Worm (Caenorhabditis elegans): ENCODE data around the gene R09F10.1.
"Not testable (repeated sequence)": the region's sequence is repeated elsewhere in the genome, so short reads cannot be mapped to it uniquely, and the experiment has no call there.

Gene R09F10.1

ce11 chrX:8299554-8299953, 23.8 kb upstream of the R09F10.1 start, which contains the start of gene ced-13:
TSS of gene ced-13 (minus strand) at chrX:8299654.
- TF ChIP-seq ref-1 (GFP tag; conservative IDR thresholded peaks at IDR 0.05) (no peak), med-1 (GFP tag; optimal IDR thresholded peaks at IDR 0.05; ENCODE audit: insufficient read depth) (no peak)

ce11 chrX:8302299-8302698, 21.1 kb upstream of the R09F10.1 start, which contains the start of gene inx-5:
TSS of gene inx-5 (minus strand) at chrX:8302399.
- no peak for TF ChIP-seq klf-2 (GFP tag; conservative IDR thresholded peaks at IDR 0.05)
- no peak for TF ChIP-seq ref-1 (GFP tag; conservative IDR thresholded peaks at IDR 0.05)
- no peak for TF ChIP-seq tab-1 (GFP tag; IDR thresholded peaks at IDR 0.05)
- no peak for TF ChIP-seq flt-1 (GFP tag; IDR thresholded peaks at IDR 0.05)
- no peak for TF ChIP-seq cog-1 (tag; optimal IDR thresholded peaks at IDR 0.05)
- TF ChIP-seq med-1 (GFP tag; optimal IDR thresholded peaks at IDR 0.05; ENCODE audit: insufficient read depth), result no peak
- no peak for TF ChIP-seq ztf-23 (GFP tag; IDR thresholded peaks at IDR 0.05)
- no peak for TF ChIP-seq T22C8.4 (GFP tag; IDR thresholded peaks at IDR 0.05)
- TF ChIP-seq ztf-29 (GFP tag; IDR thresholded peaks at IDR 0.05), result no peak

ce11 chrX:8302803-8303202, 20.6 kb upstream of the R09F10.1 start:
- TF ChIP-seq med-1 (GFP tag; optimal IDR thresholded peaks at IDR 0.05; ENCODE audit: insufficient read depth), result no peak
- TF ChIP-seq cog-1 (tag; optimal IDR thresholded peaks at IDR 0.05), result no peak
- no peak for TF ChIP-seq tab-1 (GFP tag; IDR thresholded peaks at IDR 0.05)
- TF ChIP-seq ref-1 (GFP tag; conservative IDR thresholded peaks at IDR 0.05), result no peak
- TF ChIP-seq ztf-29 (GFP tag; IDR thresholded peaks at IDR 0.05), result no peak
- no peak for TF ChIP-seq T22C8.4 (GFP tag; IDR thresholded peaks at IDR 0.05)
- no peak for TF ChIP-seq klf-2 (GFP tag; conservative IDR thresholded peaks at IDR 0.05)
- TF ChIP-seq ztf-23 (GFP tag; IDR thresholded peaks at IDR 0.05), result no peak
- no peak for TF ChIP-seq flt-1 (GFP tag; IDR thresholded peaks at IDR 0.05)

- no peak for TF ChIP-seq ztf-29 (GFP tag; IDR thresholded peaks at IDR 0.05)
- TF ChIP-seq ref-1 (GFP tag; conservative IDR thresholded peaks at IDR 0.05), result no peak
- TF ChIP-seq ztf-23 (GFP tag; IDR thresholded peaks at IDR 0.05), result no peak
- TF ChIP-seq flt-1 (GFP tag; IDR thresholded peaks at IDR 0.05), result no peak
- TF ChIP-seq med-1 (GFP tag; optimal IDR thresholded peaks at IDR 0.05; ENCODE audit: insufficient read depth), result no peak
- TF ChIP-seq T22C8.4 (GFP tag; IDR thresholded peaks at IDR 0.05), result no peak
- no peak for TF ChIP-seq klf-2 (GFP tag; conservative IDR thresholded peaks at IDR 0.05)
- TF ChIP-seq cog-1 (tag; optimal IDR thresholded peaks at IDR 0.05), result no peak
- TF ChIP-seq tab-1 (GFP tag; IDR thresholded peaks at IDR 0.05), result no peak
Measured at ce11 chrX:8307600-8307999, 15.8 kb upstream of the R09F10.1 start, which contains the start of gene R09F10.5. TSS of gene R09F10.5 (minus strand) at chrX:8307700.

- TF ChIP-seq ref-1 (GFP tag; conservative IDR thresholded peaks at IDR 0.05) (no peak), tab-1 (GFP tag; IDR thresholded peaks at IDR 0.05) (no peak), T22C8.4 (GFP tag; IDR thresholded peaks at IDR 0.05) (no peak), ztf-29 (GFP tag; IDR thresholded peaks at IDR 0.05) (no peak), flt-1 (GFP tag; IDR thresholded peaks at IDR 0.05) (no peak), klf-2 (GFP tag; conservative IDR thresholded peaks at IDR 0.05) (no peak), cog-1 (tag; optimal IDR thresholded peaks at IDR 0.05) (no peak), ztf-23 (GFP tag; IDR thresholded peaks at IDR 0.05) (no peak), med-1 (GFP tag; optimal IDR thresholded peaks at IDR 0.05; ENCODE audit: insufficient read depth) (no peak)
Measured at ce11 chrX:8308491-8308890, 14.9 kb upstream of the R09F10.1 start.

- TF ChIP-seq flt-1 (GFP tag; IDR thresholded peaks at IDR 0.05), result no peak
- no peak for TF ChIP-seq ztf-23 (GFP tag; IDR thresholded peaks at IDR 0.05)
- no peak for TF ChIP-seq T22C8.4 (GFP tag; IDR thresholded peaks at IDR 0.05)
- TF ChIP-seq tab-1 (GFP tag; IDR thresholded peaks at IDR 0.05), result no peak
- no peak for TF ChIP-seq ref-1 (GFP tag; conservative IDR thresholded peaks at IDR 0.05)
- no peak for TF ChIP-seq klf-2 (GFP tag; conservative IDR thresholded peaks at IDR 0.05)
- TF ChIP-seq med-1 (GFP tag; optimal IDR thresholded peaks at IDR 0.05; ENCODE audit: insufficient read depth), result no peak
- no peak for TF ChIP-seq ztf-29 (GFP tag; IDR thresholded peaks at IDR 0.05)
- no peak for TF ChIP-seq cog-1 (tag; optimal IDR thresholded peaks at IDR 0.05)
Measured at ce11 chrX:8310747-8311146, 12.6 kb upstream of the R09F10.1 start.

- TF ChIP-seq klf-2 (GFP tag; conservative IDR thresholded peaks at IDR 0.05) (no peak), flt-1 (GFP tag; IDR thresholded peaks at IDR 0.05) (no peak), med-1 (GFP tag; optimal IDR thresholded peaks at IDR 0.05; ENCODE audit: insufficient read depth) (no peak), ztf-23 (GFP tag; IDR thresholded peaks at IDR 0.05) (no peak), T22C8.4 (GFP tag; IDR thresholded peaks at IDR 0.05) (no peak), ztf-29 (GFP tag; IDR thresholded peaks at IDR 0.05) (no peak), cog-1 (tag; optimal IDR thresholded peaks at IDR 0.05) (no peak), tab-1 (GFP tag; IDR thresholded peaks at IDR 0.05) (no peak), ref-1 (GFP tag; conservative IDR thresholded peaks at IDR 0.05) (no peak)
Measured at ce11 chrX:8311590-8311989, 11.8 kb upstream of the R09F10.1 start.

- no peak for TF ChIP-seq ztf-23 (GFP tag; IDR thresholded peaks at IDR 0.05)
- TF ChIP-seq flt-1 (GFP tag; IDR thresholded peaks at IDR 0.05), result no peak
- no peak for TF ChIP-seq klf-2 (GFP tag; conservative IDR thresholded peaks at IDR 0.05)
- no peak for TF ChIP-seq ref-1 (GFP tag; conservative IDR thresholded peaks at IDR 0.05)
- no peak for TF ChIP-seq T22C8.4 (GFP tag; IDR thresholded peaks at IDR 0.05)
- no peak for TF ChIP-seq ztf-29 (GFP tag; IDR thresholded peaks at IDR 0.05)
- no peak for TF ChIP-seq tab-1 (GFP tag; IDR thresholded peaks at IDR 0.05)
- no peak for TF ChIP-seq med-1 (GFP tag; optimal IDR thresholded peaks at IDR 0.05; ENCODE audit: insufficient read depth)
- TF ChIP-seq cog-1 (tag; optimal IDR thresholded peaks at IDR 0.05), result no peak
Measured at ce11 chrX:8318950-8319349, 4.4 kb upstream of the R09F10.1 start, which contains the start of gene srh-11. TSS of gene srh-11 (minus strand) at chrX:8319050.

ce11 chrX:8320889-8321288, 2.5 kb upstream of the R09F10.1 start, which contains the start of gene pqn-57:
TSS of gene pqn-57 (minus strand) at chrX:8320989.
- TF ChIP-seq tab-1 (GFP tag; IDR thresholded peaks at IDR 0.05) (no peak), med-1 (GFP tag; optimal IDR thresholded peaks at IDR 0.05; ENCODE audit: insufficient read depth) (no peak), ztf-23 (GFP tag; IDR thresholded peaks at IDR 0.05) (no peak), ztf-29 (GFP tag; IDR thresholded peaks at IDR 0.05) (no peak), klf-2 (GFP tag; conservative IDR thresholded peaks at IDR 0.05) (no peak), T22C8.4 (GFP tag; IDR thresholded peaks at IDR 0.05) (no peak), ref-1 (GFP tag; conservative IDR thresholded peaks at IDR 0.05) (no peak), cog-1 (tag; optimal IDR thresholded peaks at IDR 0.05) (no peak), flt-1 (GFP tag; IDR thresholded peaks at IDR 0.05) (no peak)

- TF ChIP-seq ztf-23 (GFP tag; IDR thresholded peaks at IDR 0.05); ref-1 (GFP tag; conservative IDR thresholded peaks at IDR 0.05); ztf-29 (GFP tag; IDR thresholded peaks at IDR 0.05): not testable (repeated sequence)
Measured at ce11 chrX:8321811-8322210, 1.6 kb upstream of the R09F10.1 start, which contains the start of gene abu-9. TSS of gene abu-9 (plus strand) at chrX:8322111.

Measured in whole organism, midembryonic.